Worm (Caenorhabditis elegans): ENCODE data around the gene Y75B8A.24.

ce11 chrIII:12235914-12236313 is 37.6 kb downstream of the Y75B8A.24 start, which contains the start of the genes grl-15 and fbxa-89:
- TF ChIP-seq unc-62 (GFP tag; optimal IDR thresholded peaks at IDR 0.05) (no peak), ZK185.1 (tag; optimal IDR thresholded peaks at IDR 0.05; ENCODE audit: poor library complexity, severe bottlenecking) (no peak), egrh-3 (GFP tag; IDR thresholded peaks at IDR 0.05) (no peak), C06A6.2 (GFP tag; conservative IDR thresholded peaks at IDR 0.05) (no peak), dpl-1 (GFP tag; optimal IDR thresholded peaks at IDR 0.05) (no peak), ceh-91 (GFP tag; IDR thresholded peaks at IDR 0.05) (no peak), repo-1 (tag; optimal IDR thresholded peaks at IDR 0.05) (no peak), unc-130 (GFP tag; optimal IDR thresholded peaks at IDR 0.05) (no peak), D2030.7 (GFP tag; IDR thresholded peaks at IDR 0.05) (no peak)
